Worm (Caenorhabditis elegans): ENCODE results near the gene irk-3.

DNA sequence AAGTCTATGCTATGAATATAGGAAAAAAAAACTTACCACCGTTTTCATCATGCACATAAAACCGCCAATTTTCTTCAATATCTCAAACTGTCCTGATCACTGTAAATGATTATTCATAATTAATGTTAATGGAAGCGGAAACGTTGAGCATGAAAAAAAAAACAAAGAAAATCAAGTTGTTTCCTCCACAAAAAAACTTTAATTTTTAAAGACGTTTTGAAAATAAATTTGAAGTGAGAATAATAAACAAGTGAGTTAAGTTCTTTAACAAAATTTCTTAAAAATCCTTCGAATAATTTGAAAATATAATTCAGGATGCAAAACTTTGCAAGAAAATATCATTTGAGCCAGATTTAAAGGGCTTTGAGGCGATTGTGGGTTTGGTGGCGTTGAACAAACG, at the start of gene irk-3:
- TF ChIP-seq T22C8.4 (GFP tag; IDR thresholded peaks at IDR 0.05) (no peak), cog-1 (tag; optimal IDR thresholded peaks at IDR 0.05) (no peak), flt-1 (GFP tag; IDR thresholded peaks at IDR 0.05) (no peak), klf-2 (GFP tag; conservative IDR thresholded peaks at IDR 0.05) (no peak), ztf-29 (GFP tag; IDR thresholded peaks at IDR 0.05) (no peak), med-1 (GFP tag; optimal IDR thresholded peaks at IDR 0.05; ENCODE audit: insufficient read depth) (no peak), ref-1 (GFP tag; conservative IDR thresholded peaks at IDR 0.05) (no peak), ztf-23 (GFP tag; IDR thresholded peaks at IDR 0.05) (no peak), tab-1 (GFP tag; IDR thresholded peaks at IDR 0.05) (no peak)

All from whole organism, midembryonic.